Worm (Caenorhabditis elegans) whole organism, late embryonic: ENCODE results near the gene T04A11.4.
"Not testable (repeated sequence)": the region's sequence is repeated elsewhere in the genome, so short reads cannot be mapped to it uniquely, and the experiment has no call there.

ENCODE experiments used
- C08G9.2 ChIP-seq: sonication (generic microtip); optimal IDR thresholded peaks from 2 replicates; lab custom pipeline; 2016; ENCODE audit warnings: mild to moderate bottlenecking, missing genetic modification characterization, moderate library complexity, missing compliant biosample characterization
- C38D4.7 ChIP-seq: fragments of 200-800 bp; sonication (Bioruptor generic); optimal IDR thresholded peaks from 2 replicates; lab custom pipeline; 2018; ENCODE audit warnings: mild to moderate bottlenecking, missing genetic modification characterization, moderate library complexity, missing compliant biosample characterization
- K09A11.1 ChIP-seq: sonication (generic microtip); optimal IDR thresholded peaks from 2 replicates; lab custom pipeline; 2017; ENCODE audit warnings: antibody characterized with exemption, mild to moderate bottlenecking, missing genetic modification characterization, missing compliant biosample characterization; ENCODE audit not compliant: insufficient read depth
- Y22D7AL.16 ChIP-seq: sonication (generic microtip); optimal IDR thresholded peaks from 2 replicates; lab custom pipeline; 2016; ENCODE audit warnings: missing genetic modification characterization, missing compliant biosample characterization
- ahr-1 ChIP-seq: sonication (generic microtip); optimal IDR thresholded peaks from 2 replicates; lab custom pipeline; 2016; ENCODE audit warnings: missing genetic modification characterization, missing compliant biosample characterization
- ama-1 ChIP-seq: fragments of 150-350 bp; optimal IDR thresholded peaks from 2 replicates; lab custom pipeline; 2014
- ceh-18 ChIP-seq: sonication (generic microtip); optimal IDR thresholded peaks from 2 replicates; lab custom pipeline; 2016; ENCODE audit warnings: missing genetic modification characterization, missing compliant biosample characterization
- ceh-19 ChIP-seq: fragments of 200-800 bp; sonication (Bioruptor generic); optimal IDR thresholded peaks from 2 replicates; lab custom pipeline; 2018; ENCODE audit warnings: mild to moderate bottlenecking, missing genetic modification characterization, missing compliant biosample characterization
- ceh-2 ChIP-seq: sonication (generic microtip); optimal IDR thresholded peaks from 2 replicates; lab custom pipeline; 2016; ENCODE audit warnings: missing genotype, missing genetic modification characterization, missing compliant biosample characterization
- ceh-24 ChIP-seq: sonication (generic microtip); optimal IDR thresholded peaks from 2 replicates; lab custom pipeline; 2016; ENCODE audit warnings: mild to moderate bottlenecking, missing genetic modification characterization, missing compliant biosample characterization
- ceh-30 ChIP-seq: fragments of 150-350 bp; optimal IDR thresholded peaks from 2 replicates; lab custom pipeline; 2014; ENCODE audit warnings: missing biosample characterization, missing genetic modification characterization
- ceh-31 ChIP-seq: sonication (generic microtip); optimal IDR thresholded peaks from 2 replicates; lab custom pipeline; 2016; ENCODE audit warnings: missing genetic modification characterization, missing compliant biosample characterization
- ceh-34 ChIP-seq: sonication (generic microtip); optimal IDR thresholded peaks from 2 replicates; lab custom pipeline; 2016; ENCODE audit warnings: mild to moderate bottlenecking, missing genetic modification characterization, missing compliant biosample characterization
- ceh-48 ChIP-seq: sonication (generic microtip); optimal IDR thresholded peaks from 2 replicates; lab custom pipeline; 2016; ENCODE audit warnings: missing genetic modification characterization, inconsistent platforms, missing compliant biosample characterization
- ceh-6 ChIP-seq: fragments of 200-800 bp; sonication (Bioruptor generic); optimal IDR thresholded peaks from 2 replicates; lab custom pipeline; 2018; ENCODE audit warnings: mild to moderate bottlenecking, missing genetic modification characterization, missing compliant biosample characterization
- dmd-4 ChIP-seq: sonication (generic microtip); optimal IDR thresholded peaks from 2 replicates; lab custom pipeline; 2016; ENCODE audit warnings: borderline replicate concordance, missing genetic modification characterization, missing compliant biosample characterization
- elt-4 ChIP-seq: sonication (generic microtip); optimal IDR thresholded peaks from 2 replicates; lab custom pipeline; 2016; ENCODE audit warnings: missing genetic modification characterization, missing compliant biosample characterization
- ets-4 ChIP-seq: sonication (generic microtip); optimal IDR thresholded peaks from 2 replicates; lab custom pipeline; 2016; ENCODE audit warnings: missing genetic modification characterization, missing compliant biosample characterization
- eyg-1 ChIP-seq: sonication (generic microtip); optimal IDR thresholded peaks from 2 replicates; lab custom pipeline; 2016; ENCODE audit warnings: missing genotype, missing genetic modification characterization, missing compliant biosample characterization
- hlh-15 ChIP-seq: sonication (generic microtip); optimal IDR thresholded peaks from 2 replicates; lab custom pipeline; 2016; ENCODE audit warnings: missing genetic modification characterization, missing compliant biosample characterization
- hlh-8 ChIP-seq: sonication (generic microtip); optimal IDR thresholded peaks from 2 replicates; lab custom pipeline; 2016; ENCODE audit warnings: missing genotype, missing genetic modification characterization, missing compliant biosample characterization
- lin-11 ChIP-seq: fragments of 200-800 bp; sonication (Bioruptor generic); optimal IDR thresholded peaks from 2 replicates; lab custom pipeline; 2018; ENCODE audit warnings: mild to moderate bottlenecking, missing genetic modification characterization, missing compliant biosample characterization
- madf-2 ChIP-seq: sonication (generic microtip); optimal IDR thresholded peaks from 2 replicates; lab custom pipeline; 2017; ENCODE audit warnings: missing genetic modification characterization, missing compliant biosample characterization
- mec-3 ChIP-seq: sonication (generic microtip); optimal IDR thresholded peaks from 2 replicates; lab custom pipeline; 2016; ENCODE audit warnings: borderline replicate concordance, missing genetic modification characterization, missing compliant biosample characterization
- nfya-1 ChIP-seq: sonication (generic microtip); optimal IDR thresholded peaks from 2 replicates; lab custom pipeline; 2017; ENCODE audit warnings: missing genetic modification characterization, mild to moderate bottlenecking, missing compliant biosample characterization, antibody characterized with exemption, moderate library complexity
- nhr-232 ChIP-seq: sonication (generic microtip); optimal IDR thresholded peaks from 2 replicates; lab custom pipeline; 2016; ENCODE audit warnings: missing genetic modification characterization, missing compliant biosample characterization
- odd-2 ChIP-seq: sonication (generic microtip); optimal IDR thresholded peaks from 2 replicates; lab custom pipeline; 2017; ENCODE audit warnings: antibody characterized with exemption, mild to moderate bottlenecking, missing genetic modification characterization, missing compliant biosample characterization
- pag-3 ChIP-seq: sonication (generic microtip); optimal IDR thresholded peaks from 2 replicates; lab custom pipeline; 2016; ENCODE audit warnings: missing compliant biosample characterization, missing genetic modification characterization, borderline replicate concordance
- pat-9 ChIP-seq: fragments of 200-800 bp; sonication (Bioruptor generic); optimal IDR thresholded peaks from 2 replicates; lab custom pipeline; 2018; ENCODE audit warnings: mild to moderate bottlenecking, missing genetic modification characterization, moderate library complexity, missing compliant biosample characterization
- pax-1 ChIP-seq: fragments of 150-350 bp; optimal IDR thresholded peaks from 2 replicates; lab custom pipeline; 2014; ENCODE audit warnings: missing biosample characterization, missing genetic modification characterization
- pha-2 ChIP-seq: sonication (generic microtip); optimal IDR thresholded peaks from 2 replicates; lab custom pipeline; 2017; ENCODE audit warnings: mild to moderate bottlenecking, missing genetic modification characterization, missing compliant biosample characterization
- pha-4 ChIP-seq: fragments of 150-350 bp; optimal IDR thresholded peaks from 2 replicates; lab custom pipeline; 2018; ENCODE audit warnings: missing biosample characterization, missing genetic modification reagents, missing genetic modification characterization
- pros-1 ChIP-seq: fragments of 150-350 bp; optimal IDR thresholded peaks from 2 replicates; lab custom pipeline; 2014; ENCODE audit warnings: missing biosample characterization, missing genetic modification reagents, missing genetic modification characterization
- ref-2 ChIP-seq: sonication (generic microtip); optimal IDR thresholded peaks from 2 replicates; lab custom pipeline; 2016; ENCODE audit warnings: missing genetic modification characterization, missing compliant biosample characterization
- sox-2 ChIP-seq: fragments of 200-800 bp; sonication (Bioruptor generic); IDR thresholded peaks from 2 replicates; pipeline ENCODE4 v1.3.6; 2022; ENCODE audit warnings: missing genetic modification reagents, missing genetic modification characterization, missing compliant biosample characterization
- syd-9 ChIP-seq: sonication (generic microtip); optimal IDR thresholded peaks from 2 replicates; lab custom pipeline; 2016; ENCODE audit warnings: mild to moderate bottlenecking, missing genetic modification characterization, moderate library complexity, missing compliant biosample characterization
- tbx-7 ChIP-seq: sonication (generic microtip); optimal IDR thresholded peaks from 2 replicates; lab custom pipeline; 2016; ENCODE audit warnings: missing genotype, missing genetic modification characterization, missing compliant biosample characterization
- unc-42 ChIP-seq: sonication (generic microtip); optimal IDR thresholded peaks from 2 replicates; lab custom pipeline; 2016; ENCODE audit warnings: missing genotype, missing genetic modification characterization, missing compliant biosample characterization
- unc-86 ChIP-seq: sonication (generic microtip); optimal IDR thresholded peaks from 2 replicates; lab custom pipeline; 2016; ENCODE audit warnings: missing genetic modification characterization, missing compliant biosample characterization

T04A11.4 gene

DNA sequence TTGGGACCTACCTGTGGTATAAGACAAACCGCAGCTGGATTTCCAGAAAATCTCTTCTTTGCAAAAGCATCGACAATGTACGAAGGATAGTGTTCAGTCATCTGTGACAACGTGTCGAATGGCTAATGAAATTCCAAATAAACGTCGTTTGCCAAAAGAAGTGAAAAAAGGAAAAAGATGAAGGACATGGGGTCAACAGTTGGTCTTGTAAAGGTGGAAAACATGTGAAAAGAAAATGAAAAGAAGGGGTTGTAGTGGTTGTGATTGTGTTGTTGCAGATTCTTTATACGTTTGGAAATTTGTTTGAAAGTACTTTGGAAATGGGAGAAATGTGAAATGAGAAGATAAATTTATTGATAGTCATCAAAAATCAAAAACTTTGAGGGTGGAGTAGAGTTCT, at the start of gene T04A11.4:
TSS of gene T04A11.4 (minus strand) at position 101 of the 400 bp plus-strand sequence.
- not testable (repeated sequence) for TF ChIP-seq syd-9; ceh-18; ceh-19 (GFP tag; lab: Kevin White, UChicago)

- TF ChIP-seq unc-42 (tag; lab: Kevin White, UChicago) (no peak), ceh-24 (tag; lab: Kevin White, UChicago) (no peak), ceh-48 (no peak), nfya-1 (no peak), C38D4.7 (GFP tag; lab: Kevin White, UChicago) (no peak), Y22D7AL.16 (no peak), hlh-8 (tag; lab: Kevin White, UChicago) (no peak), C08G9.2 (tag; lab: Kevin White, UChicago) (no peak), dmd-4 (tag; lab: Kevin White, UChicago) (no peak), ceh-18 (no peak), ceh-31 (tag; lab: Kevin White, UChicago) (no peak), pag-3 (tag; lab: Kevin White, UChicago) (no peak)
- TF ChIP-seq, all 69 proteins: peak for 0
These were observed 47.1 kb upstream of the T04A11.4 start for ce11 chrIV:12531464-12531863.

DNA sequence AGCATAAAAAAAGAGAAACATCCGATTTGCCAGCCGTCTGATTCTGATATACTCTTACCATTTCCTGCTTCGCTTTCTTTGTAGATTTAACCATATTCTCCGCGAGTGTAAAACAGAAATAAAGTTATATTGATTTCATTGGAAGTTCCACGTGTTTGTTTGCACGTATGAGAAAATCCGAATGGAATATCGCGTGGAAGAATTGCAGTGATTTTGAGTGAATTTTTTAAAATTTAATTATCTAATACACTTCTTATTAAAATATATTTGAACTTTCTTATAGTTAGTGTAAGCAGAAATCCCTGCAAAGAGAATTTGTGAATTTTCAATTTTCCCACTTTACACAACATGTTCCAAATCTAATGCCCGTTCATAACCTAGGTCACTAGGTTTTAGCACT, 46.7 kb upstream of the T04A11.4 start, which contains the start of gene F53B2.5:
TSS of gene F53B2.5 (minus strand) at position 101 of the 400 bp plus-strand sequence.
- TF ChIP-seq madf-2 (tag; lab: Kevin White, UChicago) (no peak), nhr-232 (tag; lab: Kevin White, UChicago) (no peak), ahr-1 (tag; lab: Kevin White, UChicago) (no peak), pax-1 (tag; lab: Kevin White, UChicago) (no peak), ceh-30 (no peak), pat-9 (no peak), tbx-7 (tag; lab: Kevin White, UChicago) (no peak), ama-1 (lab: Kevin White, UChicago) (no peak), eyg-1 (no peak), ceh-34 (tag; lab: Kevin White, UChicago) (no peak), ceh-6 (GFP tag; lab: Kevin White, UChicago) (no peak), ceh-18 (no peak), odd-2 (tag; lab: Kevin White, UChicago) (no peak), pha-4 (no peak), ceh-24 (tag; lab: Kevin White, UChicago) (no peak), mec-3 (tag; lab: Kevin White, UChicago) (no peak), ceh-48 (no peak)

- TF ChIP-seq C08G9.2 (tag; lab: Kevin White, UChicago) (no peak), hlh-15 (tag; lab: Kevin White, UChicago) (no peak), lin-11 (tag; lab: Kevin White, UChicago) (no peak), ets-4 (tag; lab: Kevin White, UChicago) (no peak), ceh-18 (no peak), odd-2 (tag; lab: Kevin White, UChicago) (no peak), ceh-30 (no peak), sox-2 (GFP tag; lab: Robert Waterston, UW) (no peak), ceh-2 (no peak), ceh-34 (tag; lab: Kevin White, UChicago) (no peak), ceh-31 (tag; lab: Kevin White, UChicago) (no peak)
These were observed 42.8 kb upstream of the T04A11.4 start, which contains the start of gene F53B2.8 for ce11 chrIV:12527217-12527616. Gene F53B2.8 (minus strand): TSS chrIV:12527396.

ce11 chrIV:12525409-12525808, 41.0 kb upstream of the T04A11.4 start, which contains the start of gene eak-4:
Gene eak-4 (minus strand): TSS chrIV:12525509.
- TF ChIP-seq pros-1 (tag; lab: Kevin White, UChicago), result no peak
- TF ChIP-seq unc-86 (tag; lab: Kevin White, UChicago), result no peak
- no peak for TF ChIP-seq ama-1 (lab: Kevin White, UChicago)
- TF ChIP-seq K09A11.1 (tag; lab: Kevin White, UChicago), result no peak
- TF ChIP-seq pha-4, result no peak
- no peak for TF ChIP-seq elt-4
- no peak for TF ChIP-seq pha-2 (tag; lab: Kevin White, UChicago)
- no peak for TF ChIP-seq ref-2 (tag; lab: Kevin White, UChicago)
- TF ChIP-seq ahr-1 (tag; lab: Kevin White, UChicago), result no peak
